Worm (Caenorhabditis elegans) whole organism, L2 larva: Measurements from ENCODE around the gene ccch-5.

Experiments used
- F13H6.1 ChIP-seq: sonication (generic microtip); optimal IDR thresholded peaks from 2 replicates; lab custom pipeline; 2016; ENCODE audit warnings: missing genetic modification characterization, missing compliant biosample characterization
- Y55F3AM.14 ChIP-seq: fragments of 200-800 bp; sonication (Bioruptor generic); optimal IDR thresholded peaks from 2 replicates; lab custom pipeline; 2018; ENCODE audit warnings: mild to moderate bottlenecking, missing genetic modification characterization, missing compliant biosample characterization
- ZK546.5 ChIP-seq: sonication (generic microtip); optimal IDR thresholded peaks from 2 replicates; lab custom pipeline; 2017; ENCODE audit warnings: missing biosample characterization, missing genetic modification characterization
- alr-1 ChIP-seq: fragments of 150-350 bp; optimal IDR thresholded peaks from 2 replicates; lab custom pipeline; 2014; ENCODE audit warnings: missing biosample characterization, missing genetic modification characterization
- aly-2 ChIP-seq: fragments of 150-350 bp; optimal IDR thresholded peaks from 2 replicates; lab custom pipeline; 2014; ENCODE audit warnings: missing biosample characterization, missing genetic modification characterization
- ama-1 ChIP-seq: fragments of 150-350 bp; optimal IDR thresholded peaks from 2 replicates; lab custom pipeline; 2018; ENCODE audit warnings: inconsistent platforms
- ceh-82 ChIP-seq: fragments of 150-350 bp; optimal IDR thresholded peaks from 2 replicates; lab custom pipeline; 2014; ENCODE audit warnings: missing biosample characterization, missing genetic modification characterization
- crh-2 ChIP-seq: sonication (generic microtip); optimal IDR thresholded peaks from 2 replicates; lab custom pipeline; 2017; ENCODE audit warnings: missing biosample characterization, missing genetic modification characterization
- dmd-4 ChIP-seq: sonication (generic microtip); optimal IDR thresholded peaks from 2 replicates; lab custom pipeline; 2017; ENCODE audit warnings: missing biosample characterization, missing genetic modification characterization
- elt-1 ChIP-seq: fragments of 150-350 bp; optimal IDR thresholded peaks from 2 replicates; lab custom pipeline; 2014; ENCODE audit warnings: missing biosample characterization, missing genetic modification characterization
- elt-3 ChIP-seq: sonication (generic microtip); optimal IDR thresholded peaks from 2 replicates; lab custom pipeline; 2017; ENCODE audit warnings: missing biosample characterization, missing genetic modification characterization
- fos-1 ChIP-seq: fragments of 150-350 bp; optimal IDR thresholded peaks from 2 replicates; lab custom pipeline; 2014; ENCODE audit warnings: missing biosample characterization, missing genetic modification characterization
- lin-11 ChIP-seq: fragments of 150-350 bp; sonication (generic microtip); optimal IDR thresholded peaks from 2 replicates; lab custom pipeline; 2014; ENCODE audit warnings: missing biosample characterization, missing genetic modification characterization, inconsistent platforms, mixed read lengths
- lin-13 ChIP-seq: fragments of 150-350 bp; optimal IDR thresholded peaks from 2 replicates; lab custom pipeline; 2014; ENCODE audit warnings: missing biosample characterization, missing genetic modification reagents, missing genetic modification characterization
- lin-39 ChIP-seq: fragments of 150-350 bp; optimal IDR thresholded peaks from 2 replicates; lab custom pipeline; 2014; ENCODE audit warnings: missing biosample characterization, missing genetic modification reagents, missing genetic modification characterization
- mdl-1 ChIP-seq, 2 experiments: fragments of 150-350 bp in 1 of 2; sonication (generic microtip) in 1 of 2; optimal IDR thresholded peaks; 2 replicates each; lab custom pipeline; 2017; ENCODE audit warnings: missing biosample characterization in 2 of 2, missing genetic modification characterization in 2 of 2
- nhr-10 ChIP-seq: sonication (generic microtip); optimal IDR thresholded peaks from 2 replicates; lab custom pipeline; 2017; ENCODE audit warnings: missing biosample characterization, missing genetic modification characterization
- nhr-11 ChIP-seq: fragments of 150-350 bp; optimal IDR thresholded peaks from 2 replicates; lab custom pipeline; 2014; ENCODE audit warnings: missing biosample characterization, missing genetic modification characterization
- nhr-129 ChIP-seq: fragments of 150-350 bp; optimal IDR thresholded peaks from 2 replicates; lab custom pipeline; 2014; ENCODE audit warnings: missing biosample characterization, missing genetic modification characterization
- nhr-21 ChIP-seq: fragments of 150-350 bp; optimal IDR thresholded peaks from 2 replicates; lab custom pipeline; 2014; ENCODE audit warnings: missing biosample characterization, missing genetic modification characterization
- nhr-23 ChIP-seq: fragments of 150-350 bp; optimal IDR thresholded peaks from 2 replicates; lab custom pipeline; 2014; ENCODE audit warnings: missing biosample characterization, missing genetic modification reagents, missing genetic modification characterization
- nhr-237 ChIP-seq: fragments of 150-350 bp; optimal IDR thresholded peaks from 2 replicates; lab custom pipeline; 2014; ENCODE audit warnings: missing biosample characterization, missing genetic modification characterization
- nhr-25 ChIP-seq: fragments of 150-350 bp; sonication (generic microtip); optimal IDR thresholded peaks from 3 replicates; lab custom pipeline; 2014; ENCODE audit warnings: missing biosample characterization, missing genetic modification characterization
- nhr-6 ChIP-seq: fragments of 150-350 bp; optimal IDR thresholded peaks from 2 replicates; lab custom pipeline; 2014; ENCODE audit warnings: missing biosample characterization, missing genetic modification characterization
- peb-1 ChIP-seq: fragments of 150-350 bp; optimal IDR thresholded peaks from 2 replicates; lab custom pipeline; 2014; ENCODE audit warnings: missing biosample characterization, missing genetic modification characterization
- sem-4 ChIP-seq: fragments of 150-350 bp; optimal IDR thresholded peaks from 2 replicates; lab custom pipeline; 2014; ENCODE audit warnings: missing biosample characterization, missing genetic modification reagents, missing genetic modification characterization
- sma-3 ChIP-seq: sonication (generic microtip); optimal IDR thresholded peaks from 2 replicates; lab custom pipeline; 2016; ENCODE audit warnings: missing genetic modification reagents, missing genetic modification characterization, missing compliant biosample characterization
- sma-9 ChIP-seq, 2 experiments: fragments of 150-350 bp in 1 of 2; sonication (generic microtip) in 1 of 2; optimal IDR thresholded peaks; 2 replicates each; lab custom pipeline; 2014 to 2016; ENCODE audit warnings: missing genetic modification characterization in 2 of 2, mild to moderate bottlenecking in 1 of 2, missing biosample characterization in 1 of 2, missing compliant biosample characterization in 1 of 2, missing genetic modification reagents in 1 of 2, moderate library complexity in 1 of 2
- snpc-4 ChIP-seq: fragments of 150-350 bp; optimal IDR thresholded peaks from 2 replicates; lab custom pipeline; 2014; ENCODE audit warnings: missing biosample characterization, missing genetic modification characterization
- unc-62 ChIP-seq: fragments of 150-350 bp; optimal IDR thresholded peaks from 2 replicates; lab custom pipeline; 2014; ENCODE audit warnings: missing biosample characterization, missing genetic modification reagents, missing genetic modification characterization
- zag-1 ChIP-seq: fragments of 150-350 bp; optimal IDR thresholded peaks from 2 replicates; lab custom pipeline; 2014; ENCODE audit warnings: missing biosample characterization, missing genetic modification characterization
- ztf-1 ChIP-seq: fragments of 200-800 bp; sonication (Bioruptor generic); conservative IDR thresholded peaks from 2 replicates; pipeline ENCODE4 v1.3.6; 2022; ENCODE audit warnings: missing genetic modification characterization, missing compliant biosample characterization
- ztf-11 ChIP-seq: sonication (generic microtip); optimal IDR thresholded peaks from 2 replicates; lab custom pipeline; 2017; ENCODE audit warnings: missing biosample characterization, missing genetic modification characterization
- ztf-4 ChIP-seq: fragments of 150-350 bp; optimal IDR thresholded peaks from 2 replicates; lab custom pipeline; 2014; ENCODE audit warnings: missing biosample characterization, missing genetic modification characterization

The ccch-5 gene

DNA sequence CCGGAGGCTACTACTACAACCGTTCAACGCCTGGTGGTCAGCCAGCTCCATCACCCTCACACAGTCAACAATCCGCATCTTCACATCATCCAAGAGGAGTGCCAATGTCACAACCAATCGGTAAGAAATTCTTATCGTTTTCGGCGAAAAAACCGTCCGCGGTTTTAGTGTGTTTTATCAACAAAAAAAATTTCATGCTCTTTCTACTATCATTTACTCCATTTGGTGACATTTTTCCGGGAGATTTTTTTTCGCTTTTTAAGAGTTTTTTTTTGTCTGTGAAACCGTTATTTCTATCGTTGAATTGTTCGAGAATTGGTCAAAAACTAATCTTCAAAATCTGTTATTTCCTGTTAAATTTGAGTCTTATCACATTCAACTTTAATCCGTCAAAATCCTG lies 33.8 kb upstream of the ccch-5 start:
- TF ChIP-seq aly-2 (tag; lab: Kevin White, UChicago) (no peak), peb-1 (tag; lab: Kevin White, UChicago) (no peak), nhr-10 (tag; lab: Kevin White, UChicago) (no peak), nhr-129 (tag; lab: Kevin White, UChicago) (no peak), sma-3 (no peak), nhr-23 (no peak), lin-11 (no peak)

ce11 chrIV:14888889-14889664 lies 30.3 kb upstream of the ccch-5 start:
- TF ChIP-seq unc-62 (GFP tag; lab: Kevin White, UChicago) (no peak), lin-13 (GFP tag; lab: Kevin White, UChicago) (no peak), lin-11 (peak; percentile 5), dmd-4 (tag; lab: Kevin White, UChicago) (no peak), ztf-11 (tag; lab: Kevin White, UChicago) (no peak), sma-9 (GFP tag; optimal IDR thresholded peaks at IDR 0.05; lab: Kevin White, UChicago) (peak; percentile 7), sma-9 (tag; optimal IDR thresholded peaks at IDR 0.05; lab: Kevin White, UChicago) (no peak), nhr-129 (tag; lab: Kevin White, UChicago) (peak; percentile 31), nhr-237 (tag; lab: Kevin White, UChicago) (no peak), nhr-23 (no peak), mdl-1 (tag; optimal IDR thresholded peaks at IDR 0.05; lab: Kevin White, UChicago) (no peak), fos-1 (tag; lab: Kevin White, UChicago) (peak; percentile 51), nhr-11 (no peak), peb-1 (tag; lab: Kevin White, UChicago) (no peak), crh-2 (tag; lab: Kevin White, UChicago) (peak; percentile 20)

DNA sequence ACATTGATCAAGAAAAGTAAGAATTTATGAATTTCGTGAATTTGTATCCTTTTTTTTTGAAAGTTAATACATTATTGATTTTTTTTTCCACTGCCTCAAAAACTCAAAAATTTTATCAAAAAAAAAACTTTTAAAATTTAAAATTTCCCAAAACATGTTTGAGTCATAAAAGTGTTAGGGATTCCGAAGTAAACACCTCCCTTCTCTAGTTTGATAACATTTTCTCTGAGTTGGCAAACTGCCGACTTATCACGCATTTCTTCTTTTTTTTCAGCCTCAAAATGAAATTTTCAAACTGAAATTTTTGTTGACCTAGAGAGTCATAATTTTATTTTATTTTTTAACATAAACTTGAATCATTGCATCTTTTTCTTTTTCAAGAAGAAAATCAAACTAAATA lies 28.5 kb upstream of the ccch-5 start:
- TF ChIP-seq nhr-6 (no peak), nhr-11 (no peak), alr-1 (tag; lab: Kevin White, UChicago) (no peak), snpc-4 (no peak), zag-1 (tag; lab: Kevin White, UChicago) (no peak), elt-1 (tag; lab: Kevin White, UChicago) (no peak), sem-4 (tag; lab: Kevin White, UChicago) (no peak), unc-62 (GFP tag; lab: Kevin White, UChicago) (no peak), elt-3 (no peak), ama-1 (no peak), aly-2 (tag; lab: Kevin White, UChicago) (no peak), ceh-82 (tag; lab: Kevin White, UChicago) (no peak), nhr-23 (no peak), ztf-11 (tag; lab: Kevin White, UChicago) (no peak), ztf-1 (no peak)

ce11 chrIV:14891996-14892395 lies 27.4 kb upstream of the ccch-5 start:
- TF ChIP-seq nhr-25 (no peak), ztf-4 (tag; lab: Kevin White, UChicago) (no peak), ztf-11 (tag; lab: Kevin White, UChicago) (no peak), ZK546.5 (tag; lab: Kevin White, UChicago) (no peak), sma-9 (GFP tag; optimal IDR thresholded peaks at IDR 0.05; lab: Kevin White, UChicago) (no peak), sma-9 (tag; optimal IDR thresholded peaks at IDR 0.05; lab: Kevin White, UChicago) (no peak), unc-62 (GFP tag; lab: Kevin White, UChicago) (no peak), nhr-21 (tag; lab: Kevin White, UChicago) (no peak), ama-1 (no peak), mdl-1 (tag; optimal IDR thresholded peaks at IDR 0.05; lab: Kevin White, UChicago) (no peak), F13H6.1 (tag; lab: Kevin White, UChicago) (no peak), fos-1 (tag; lab: Kevin White, UChicago) (no peak), snpc-4 (no peak), Y55F3AM.14 (no peak), nhr-11 (no peak), elt-1 (tag; lab: Kevin White, UChicago) (no peak), lin-39 (tag; lab: Kevin White, UChicago) (no peak)
- TF ChIP-seq, all 48 proteins: peak for 0
